Fruit fly (Drosophila melanogaster) whole organism, wandering third instar larva: ENCODE measurements around the gene Cyp4d2.
A peak's percentile ranks its signal among the peaks of the same experiment; 100 is the strongest.

Experiments
- Abd-B ChIP-seq: fragments of >200 bp; optimal IDR thresholded peaks from 2 replicates; lab custom pipeline; 2017; ENCODE audit warnings: missing biosample characterization, missing genetic modification characterization
- CG32264 ChIP-seq: fragments of 200-800 bp; sonication (Bioruptor generic); optimal IDR thresholded peaks from 2 replicates; lab custom pipeline; 2016; ENCODE audit warnings: missing biosample characterization, missing genetic modification characterization
- CG9705 ChIP-seq: fragments of 200-800 bp; sonication (Bioruptor generic); optimal IDR thresholded peaks from 2 replicates; lab custom pipeline; 2018; ENCODE audit warnings: missing biosample characterization, mild to moderate bottlenecking, missing genetic modification characterization
- CrebA ChIP-seq: fragments of 200-800 bp; sonication (Bioruptor generic); optimal IDR thresholded peaks from 2 replicates; lab custom pipeline; 2016; ENCODE audit warnings: missing biosample characterization, mild to moderate bottlenecking, missing genetic modification characterization, borderline replicate concordance
- Dif ChIP-seq: fragments of 200-275, 200-300 bp; sonication (Bioruptor generic); optimal IDR thresholded peaks from 2 replicates; lab custom pipeline; 2018; ENCODE audit warnings: missing biosample characterization, missing genetic modification characterization; ENCODE audit not compliant: partially characterized antibody
- GATAd ChIP-seq: sonication (Bioruptor generic); optimal IDR thresholded peaks from 2 replicates; lab custom pipeline; 2016; ENCODE audit warnings: missing biosample characterization, missing genetic modification characterization
- HLH106 ChIP-seq: fragments of 200-800 bp; optimal IDR thresholded peaks from 3 replicates; lab custom pipeline; 2019; ENCODE audit warnings: missing biosample characterization, mild to moderate bottlenecking, missing genetic modification characterization, moderate library complexity
- Hnf4 ChIP-seq: fragments of 200-800 bp; sonication (Bioruptor generic); optimal IDR thresholded peaks from 2 replicates; lab custom pipeline; 2016; ENCODE audit warnings: missing biosample characterization, mild to moderate bottlenecking, missing genetic modification characterization
- Hr78 ChIP-seq: fragments of >200 bp; optimal IDR thresholded peaks from 2 replicates; lab custom pipeline; 2017; ENCODE audit warnings: missing biosample characterization, missing genetic modification characterization
- Hr83 ChIP-seq: fragments of 200-300 bp; sonication (Bioruptor generic); optimal IDR thresholded peaks from 2 replicates; lab custom pipeline; 2016; ENCODE audit warnings: missing biosample characterization, mild to moderate bottlenecking, missing genetic modification characterization, moderate library complexity; ENCODE audit not compliant: poor library complexity, severe bottlenecking
- Jra ChIP-seq: sonication (Bioruptor generic); optimal IDR thresholded peaks from 2 replicates; lab custom pipeline; 2016; ENCODE audit warnings: missing biosample characterization, missing genetic modification characterization
- OdsH ChIP-seq: fragments of 200-800 bp; sonication (Bioruptor generic); optimal IDR thresholded peaks from 2 replicates; lab custom pipeline; 2016; ENCODE audit warnings: missing biosample characterization, mild to moderate bottlenecking, missing genetic modification characterization
- Rel ChIP-seq, 2 experiments: fragments of 200-800 bp; sonication (Bioruptor generic) in 1 of 2; optimal IDR thresholded peaks; 2 replicates in 1 of 2; 3 replicates in 1 of 2; lab custom pipeline; 2016 to 2019; ENCODE audit warnings: mild to moderate bottlenecking in 2 of 2, missing biosample characterization in 2 of 2, missing genetic modification characterization in 2 of 2, moderate library complexity in 1 of 2
- Sp1 ChIP-seq: fragments of 200-800 bp; sonication (Bioruptor generic); optimal IDR thresholded peaks from 3 replicates; lab custom pipeline; 2019; ENCODE audit warnings: missing biosample characterization, mild to moderate bottlenecking, missing genetic modification characterization, moderate library complexity
- Vsx2 ChIP-seq: fragments of 200-300, 225-300 bp; sonication (Bioruptor generic); optimal IDR thresholded peaks from 2 replicates; lab custom pipeline; 2018; ENCODE audit warnings: missing biosample characterization, missing genetic modification characterization; ENCODE audit not compliant: partially characterized antibody
- br ChIP-seq: fragments of 200-800 bp; sonication (Bioruptor generic); optimal IDR thresholded peaks from 2 replicates; lab custom pipeline; 2016; ENCODE audit warnings: missing biosample characterization, missing genetic modification characterization
- brk ChIP-seq: fragments of 200-800 bp; sonication (Bioruptor generic); optimal IDR thresholded peaks from 2 replicates; lab custom pipeline; 2016; ENCODE audit warnings: missing biosample characterization, mild to moderate bottlenecking, missing genetic modification characterization
- dl ChIP-seq, 2 experiments: fragments of 175-275, 200-275 bp in 1 of 2; fragments of 200-275 bp in 1 of 2; sonication (Bioruptor generic); optimal IDR thresholded peaks; lab custom pipeline; 2018; ENCODE audit warnings: mild to moderate bottlenecking in 2 of 2, missing biosample characterization in 2 of 2, missing genetic modification characterization in 2 of 2, moderate library complexity in 2 of 2; ENCODE audit not compliant: partially characterized antibody in 2 of 2, insufficient read depth in 1 of 2
- dmrt93B ChIP-seq: fragments of 200-800 bp; sonication (Bioruptor generic); optimal IDR thresholded peaks from 2 replicates; lab custom pipeline; 2018; ENCODE audit warnings: missing biosample characterization, mild to moderate bottlenecking, missing genetic modification characterization
- dsf ChIP-seq: sonication (Bioruptor generic); optimal IDR thresholded peaks from 2 replicates; lab custom pipeline; 2016; ENCODE audit warnings: missing biosample characterization, missing genetic modification characterization, borderline replicate concordance
- ey ChIP-seq: fragments of 200-800 bp; sonication (Bioruptor generic); optimal IDR thresholded peaks from 2 replicates; lab custom pipeline; 2016; ENCODE audit warnings: missing biosample characterization, missing genetic modification characterization
- foxo ChIP-seq, 2 experiments: fragments of 200-800 bp; sonication (Bioruptor generic); optimal IDR thresholded peaks; 2 replicates in 1 of 2; 3 replicates in 1 of 2; lab custom pipeline; 2016 to 2017; ENCODE audit warnings: missing biosample characterization in 2 of 2, missing genetic modification characterization in 2 of 2
- fru ChIP-seq: fragments of 200-800 bp; sonication (Bioruptor generic); optimal IDR thresholded peaks from 3 replicates; lab custom pipeline; 2016; ENCODE audit warnings: missing biosample characterization, mild to moderate bottlenecking, missing genetic modification characterization
- h ChIP-seq: fragments of 200-800 bp; sonication (Bioruptor generic); optimal IDR thresholded peaks from 3 replicates; lab custom pipeline; 2016; ENCODE audit warnings: missing biosample characterization, mild to moderate bottlenecking, missing genetic modification characterization
- lola ChIP-seq: fragments of >200 bp; optimal IDR thresholded peaks from 2 replicates; lab custom pipeline; 2017; ENCODE audit warnings: missing biosample characterization, missing genetic modification characterization
- pan ChIP-seq: fragments of >200 bp; optimal IDR thresholded peaks from 2 replicates; lab custom pipeline; 2017
- psq ChIP-seq: fragments of 200-800 bp; sonication (Bioruptor generic); optimal IDR thresholded peaks from 3 replicates; lab custom pipeline; 2017; ENCODE audit warnings: missing biosample characterization, mild to moderate bottlenecking, missing genetic modification characterization, moderate library complexity
- rgr ChIP-seq: fragments of 200-800 bp; sonication (Bioruptor generic); optimal IDR thresholded peaks from 3 replicates; lab custom pipeline; 2016; ENCODE audit warnings: missing biosample characterization, mild to moderate bottlenecking, missing genetic modification characterization
- sv ChIP-seq: fragments of 200-800 bp; sonication (Bioruptor generic); optimal IDR thresholded peaks from 3 replicates; lab custom pipeline; 2016; ENCODE audit warnings: missing biosample characterization, missing genetic modification characterization
- tai ChIP-seq: sonication (Bioruptor generic); optimal IDR thresholded peaks from 2 replicates; lab custom pipeline; 2016; ENCODE audit warnings: missing biosample characterization, missing genetic modification characterization
- usp ChIP-seq: fragments of >200 bp; optimal IDR thresholded peaks from 2 replicates; lab custom pipeline; 2017; ENCODE audit warnings: missing biosample characterization, missing genetic modification characterization
- woc ChIP-seq: sonication (Bioruptor generic); optimal IDR thresholded peaks from 2 replicates; lab custom pipeline; 2016; ENCODE audit warnings: missing biosample characterization, mild to moderate bottlenecking, missing genetic modification characterization

Gene Cyp4d2

DNA sequence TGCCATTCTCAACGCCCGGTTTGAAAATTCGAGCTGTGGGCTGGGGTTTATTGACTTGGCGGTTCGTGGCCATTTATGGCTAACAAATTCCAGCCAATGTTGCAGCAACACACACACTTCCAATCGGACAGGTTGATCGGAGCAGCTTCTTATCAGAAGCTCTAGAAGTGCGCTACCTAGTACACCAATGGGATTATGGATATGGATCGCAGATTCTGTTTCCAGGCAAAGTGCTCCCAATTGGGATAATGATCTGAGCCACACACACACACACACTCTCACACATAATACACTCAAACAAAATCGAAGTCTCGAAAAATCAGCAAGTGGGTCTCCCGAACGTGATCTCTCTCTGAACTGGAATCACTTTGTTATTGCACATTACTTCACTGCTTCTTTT is 45.8 kb downstream of the Cyp4d2 start:
- TF ChIP-seq usp (GFP tag; lab: Kevin White, UChicago) = no peak
- TF ChIP-seq dmrt93B (GFP tag; lab: Kevin White, UChicago) = no peak
- TF ChIP-seq Hnf4 (GFP tag; lab: Kevin White, UChicago) = no peak
- no peak for TF ChIP-seq brk (GFP tag; lab: Kevin White, UChicago)

DNA sequence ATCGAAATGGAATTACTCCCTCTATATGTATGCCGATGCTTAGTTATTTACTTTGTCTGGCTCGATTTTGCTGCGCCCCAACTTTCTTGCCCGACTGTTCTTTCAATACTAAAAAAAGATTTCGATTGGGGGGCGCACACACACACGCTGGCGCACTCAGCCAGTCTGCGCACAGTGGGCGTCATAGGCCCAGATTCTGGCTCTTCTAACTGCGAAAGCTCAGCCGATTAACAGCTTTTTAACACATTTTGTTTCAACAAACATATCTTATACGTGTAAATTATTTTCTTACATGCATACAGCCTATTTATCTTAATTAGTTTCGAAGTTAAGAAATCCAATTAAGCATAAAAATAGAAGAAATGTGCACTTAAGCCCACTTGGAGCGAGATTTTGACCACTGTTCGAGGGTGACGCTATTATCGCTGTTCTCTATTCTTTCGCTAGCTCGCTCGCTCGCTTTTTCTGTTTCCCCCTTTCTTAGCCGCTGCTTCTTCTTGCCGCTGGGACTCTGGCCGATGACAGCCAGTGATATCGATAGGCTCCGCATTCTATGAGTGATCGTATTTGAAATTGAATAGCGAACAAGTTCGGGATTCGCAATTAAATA is 46.5 kb downstream of the Cyp4d2 start, which contains the start of gene Vinc:
TSS of gene Vinc (minus strand) at position 387 of the 610 bp plus-strand sequence.
- no peak for TF ChIP-seq tai
- TF ChIP-seq pan (lab: Kevin White, UChicago) = no peak
- no peak for TF ChIP-seq CrebA (GFP tag; lab: Kevin White, UChicago)
- TF ChIP-seq Hr78 (GFP tag; lab: Kevin White, UChicago) = no peak
- no peak for TF ChIP-seq GATAd (GFP tag; lab: Kevin White, UChicago)
- no peak for TF ChIP-seq dsf (GFP tag; lab: Kevin White, UChicago)
- TF ChIP-seq dl (GFP tag; optimal IDR thresholded peaks at IDR 0.05; lab: Kevin White, UChicago; ENCODE audit: insufficient read depth in 1 of 2, partially characterized antibody in 2 of 2) = no peak
- no peak for TF ChIP-seq dmrt93B (GFP tag; lab: Kevin White, UChicago)
- TF ChIP-seq rgr (GFP tag; lab: Kevin White, UChicago) = peak; percentile 78
- TF ChIP-seq OdsH = peak; percentile 63
- TF ChIP-seq sv (GFP tag; lab: Kevin White, UChicago) = peak; percentile 66
- TF ChIP-seq foxo (GFP tag; optimal IDR thresholded peaks at IDR 0.05; lab: Kevin White, UChicago) = peak in 1 of 2 experiments; percentile 93
- TF ChIP-seq Vsx2 = no peak
- peak; percentile 82 for TF ChIP-seq Sp1 (GFP tag; lab: Kevin White, UChicago)
- no peak for TF ChIP-seq usp (GFP tag; lab: Kevin White, UChicago)
- TF ChIP-seq lola (GFP tag; lab: Kevin White, UChicago) = no peak
- peak; percentile 82 for TF ChIP-seq ey (GFP tag; lab: Kevin White, UChicago)
- peak; percentile 95 for TF ChIP-seq fru (GFP tag; lab: Kevin White, UChicago)
- peak; percentile 79 for TF ChIP-seq CG32264 (GFP tag; lab: Kevin White, UChicago)
- peak; percentile 40 for TF ChIP-seq Rel (GFP tag; optimal IDR thresholded peaks at IDR 0.05; lab: Kevin White, UChicago)
- TF ChIP-seq Rel (tag; optimal IDR thresholded peaks at IDR 0.05; lab: Kevin White, UChicago) = peak; percentile 97
- peak; percentile 85 for TF ChIP-seq CG9705 (GFP tag; lab: Kevin White, UChicago)
- TF ChIP-seq br (GFP tag; lab: Kevin White, UChicago) = peak; percentile 88
- TF ChIP-seq woc (GFP tag; lab: Kevin White, UChicago) = no peak
- TF ChIP-seq Abd-B (GFP tag; lab: Kevin White, UChicago) = no peak
- peak; percentile 93 for TF ChIP-seq psq (GFP tag; lab: Kevin White, UChicago)
- peak; percentile 86 for TF ChIP-seq Hr83 (GFP tag; lab: Kevin White, UChicago)
- no peak for TF ChIP-seq brk (GFP tag; lab: Kevin White, UChicago)
- TF ChIP-seq h = peak; percentile 93
- peak; percentile 86 for TF ChIP-seq Jra (GFP tag; lab: Kevin White, UChicago)
- TF ChIP-seq HLH106 = peak; percentile 92
- peak; percentile 40 for TF ChIP-seq Dif (GFP tag; lab: Kevin White, UChicago)

DNA sequence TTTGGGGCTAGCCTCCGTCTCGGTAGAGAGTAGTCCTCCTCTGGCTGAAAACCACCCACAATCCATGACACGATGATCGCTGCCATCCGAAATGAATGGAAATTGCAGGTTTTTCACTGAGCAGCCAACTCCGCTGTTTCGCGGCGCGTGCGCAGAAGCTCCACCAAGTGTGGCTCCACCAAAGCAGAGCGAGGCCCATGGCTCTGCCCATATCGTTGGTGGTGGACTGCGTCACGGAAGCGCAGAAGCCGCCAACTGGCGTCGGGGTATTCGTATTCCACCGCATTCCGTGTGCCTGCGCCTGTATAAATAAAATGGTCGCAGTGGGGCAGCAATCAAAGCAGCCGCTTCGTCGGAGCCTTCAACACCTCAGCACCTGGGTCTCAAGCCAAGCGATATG is 47.6 kb downstream of the Cyp4d2 start, which contains the start of gene CG14052:
TSS of gene CG14052 (plus strand) at position 301 of the 400 bp plus-strand sequence.
- TF ChIP-seq OdsH = no peak
- TF ChIP-seq Hr78 (GFP tag; lab: Kevin White, UChicago) = no peak
- TF ChIP-seq, all 38 proteins: peak for 0

DNA sequence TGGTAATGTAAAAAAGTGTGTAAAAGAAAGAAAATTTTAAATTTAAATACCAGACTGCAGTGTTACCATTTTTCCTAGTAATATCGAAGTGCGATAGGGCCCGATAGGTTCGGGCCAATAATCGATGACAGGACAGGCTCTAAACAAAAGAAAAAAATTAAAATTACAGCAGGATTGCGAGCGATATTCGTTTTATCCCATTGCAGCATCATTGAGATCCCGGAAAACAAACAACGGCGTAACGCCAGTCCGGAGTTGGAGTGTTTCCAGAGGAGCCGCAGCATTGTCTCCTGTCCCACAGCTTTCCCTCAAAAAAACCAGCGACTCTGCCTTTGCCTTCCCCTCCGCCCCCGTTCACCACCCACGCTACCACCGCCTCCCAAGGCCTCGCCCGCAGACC is 49.3 kb downstream of the Cyp4d2 start, which contains the start of gene pcx:
TSS of gene pcx (plus strand) at position 159 of the 400 bp plus-strand sequence.
- TF ChIP-seq rgr (GFP tag; lab: Kevin White, UChicago) (no peak), lola (GFP tag; lab: Kevin White, UChicago) (no peak), br (GFP tag; lab: Kevin White, UChicago) (no peak), sv (GFP tag; lab: Kevin White, UChicago) (no peak), Dif (GFP tag; lab: Kevin White, UChicago) (peak; percentile 43)
